Worm (Caenorhabditis elegans) whole organism, late embryonic: ENCODE data around the gene F53G2.3.

Source experiments
- ceh-31 ChIP-seq: sonication (generic microtip); optimal IDR thresholded peaks from 2 replicates; lab custom pipeline; 2016; ENCODE audit warnings: missing genetic modification characterization, missing compliant biosample characterization
- eyg-1 ChIP-seq: sonication (generic microtip); optimal IDR thresholded peaks from 2 replicates; lab custom pipeline; 2016; ENCODE audit warnings: missing genotype, missing genetic modification characterization, missing compliant biosample characterization
- hlh-13 ChIP-seq: fragments of 200-800 bp; sonication (Bioruptor generic); optimal IDR thresholded peaks from 2 replicates; lab custom pipeline; 2018; ENCODE audit warnings: mild to moderate bottlenecking, missing genetic modification characterization, missing compliant biosample characterization
- hlh-15 ChIP-seq: sonication (generic microtip); optimal IDR thresholded peaks from 2 replicates; lab custom pipeline; 2016; ENCODE audit warnings: missing genetic modification characterization, missing compliant biosample characterization
- nhr-11 ChIP-seq: fragments of 150-350 bp; optimal IDR thresholded peaks from 2 replicates; lab custom pipeline; 2014; ENCODE audit warnings: missing biosample characterization, missing genetic modification characterization
- npax-4 ChIP-seq: sonication (generic microtip); optimal IDR thresholded peaks from 2 replicates; lab custom pipeline; 2016; ENCODE audit warnings: missing genetic modification characterization, missing compliant biosample characterization
- pha-4 ChIP-seq: fragments of 150-350 bp; optimal IDR thresholded peaks from 2 replicates; lab custom pipeline; 2018; ENCODE audit warnings: missing biosample characterization, missing genetic modification reagents, missing genetic modification characterization
- pqm-1 ChIP-seq: sonication (generic microtip); optimal IDR thresholded peaks from 2 replicates; lab custom pipeline; 2016; ENCODE audit warnings: missing genetic modification characterization, missing compliant biosample characterization
- sox-4 ChIP-seq: sonication (generic microtip); optimal IDR thresholded peaks from 2 replicates; lab custom pipeline; 2017; ENCODE audit warnings: mild to moderate bottlenecking, missing genetic modification characterization, inconsistent platforms, missing compliant biosample characterization
- unc-3 ChIP-seq, 2 experiments: fragments of 200-800 bp in 1 of 2; sonication (Bioruptor generic) in 1 of 2; sonication (generic microtip) in 1 of 2; conservative IDR thresholded peaks in 1 of 2; optimal IDR thresholded peaks in 1 of 2; 2 replicates each; pipeline versions ENCODE4 v1.3.6 to Lab custom; 2016 to 2022; ENCODE audit warnings: missing compliant biosample characterization in 2 of 2, missing genetic modification characterization in 2 of 2, missing genetic modification reagents in 1 of 2
- unc-55 ChIP-seq: sonication (generic microtip); optimal IDR thresholded peaks from 2 replicates; lab custom pipeline; 2017; ENCODE audit warnings: missing biosample characterization, missing genetic modification reagents, missing genetic modification characterization
- zip-5 ChIP-seq: sonication (generic microtip); optimal IDR thresholded peaks from 2 replicates; lab custom pipeline; 2016; ENCODE audit warnings: missing genetic modification characterization, missing compliant biosample characterization

- TF ChIP-seq pqm-1 (tag; lab: Kevin White, UChicago) (no peak), npax-4 (tag; lab: Kevin White, UChicago) (no peak), pha-4 (tag; lab: Kevin White, UChicago) (no peak), nhr-11 (tag; lab: Kevin White, UChicago) (no peak), unc-3 (GFP tag; conservative IDR thresholded peaks at IDR 0.05; lab: Robert Waterston, UW) (no peak), unc-3 (tag; optimal IDR thresholded peaks at IDR 0.05; lab: Kevin White, UChicago) (no peak), hlh-13 (GFP tag; lab: Kevin White, UChicago) (no peak), zip-5 (no peak), eyg-1 (tag; lab: Kevin White, UChicago) (no peak), hlh-15 (no peak), sox-4 (tag; lab: Kevin White, UChicago) (no peak), unc-55 (GFP tag; lab: Kevin White, UChicago) (no peak), ceh-31 (tag; lab: Kevin White, UChicago) (no peak)
These were observed 42.0 kb upstream of the F53G2.3 start for ce11 chrII:2438180-2438579.
